Worm (Caenorhabditis elegans): ENCODE results near the gene F13A2.1.

The F13A2.1 gene

DNA sequence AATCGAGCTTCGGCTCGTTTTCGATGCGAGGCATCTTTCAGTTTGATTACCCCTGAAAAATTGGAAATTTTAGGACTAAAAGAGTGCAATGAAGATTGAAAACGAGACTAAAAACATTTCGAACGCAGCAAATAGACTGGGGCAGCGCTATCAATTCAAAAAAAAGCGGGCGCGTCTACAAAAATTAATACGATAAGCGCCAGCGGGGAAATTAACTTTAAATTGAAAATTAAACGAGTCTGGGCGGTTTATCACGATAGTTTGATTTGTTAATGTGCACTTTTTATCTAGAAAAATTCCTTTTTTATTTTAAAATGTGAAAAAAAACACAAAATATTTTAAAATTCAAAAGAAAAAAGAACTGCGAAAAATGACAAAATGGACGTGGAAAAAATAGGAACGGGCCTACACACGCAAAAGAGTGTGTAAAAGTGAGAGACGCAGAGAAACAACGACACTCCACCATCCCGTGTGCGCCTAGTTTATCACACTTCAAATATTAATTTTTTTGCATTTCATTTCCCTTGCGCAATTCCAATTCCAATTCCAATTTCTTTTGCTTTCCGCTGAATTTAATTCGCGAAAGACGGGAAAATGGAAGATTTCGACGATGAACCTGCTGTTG, 10.8 kb downstream of the F13A2.1 start, which contains the start of the genes gmpr-1 and fipp-1:
gmpr-1 (minus strand) TSS at position 75 of the 625 bp plus-strand sequence.
fipp-1 (plus strand) TSS at position 499 of the 625 bp plus-strand sequence.
- TF ChIP-seq him-1 (tag; optimal IDR thresholded peaks at IDR 0.05) (no peak), dao-5 (tag; optimal IDR thresholded peaks at IDR 0.05) (no peak), W03F9.2 (tag; optimal IDR thresholded peaks at IDR 0.05) (peak; percentile 6)

DNA sequence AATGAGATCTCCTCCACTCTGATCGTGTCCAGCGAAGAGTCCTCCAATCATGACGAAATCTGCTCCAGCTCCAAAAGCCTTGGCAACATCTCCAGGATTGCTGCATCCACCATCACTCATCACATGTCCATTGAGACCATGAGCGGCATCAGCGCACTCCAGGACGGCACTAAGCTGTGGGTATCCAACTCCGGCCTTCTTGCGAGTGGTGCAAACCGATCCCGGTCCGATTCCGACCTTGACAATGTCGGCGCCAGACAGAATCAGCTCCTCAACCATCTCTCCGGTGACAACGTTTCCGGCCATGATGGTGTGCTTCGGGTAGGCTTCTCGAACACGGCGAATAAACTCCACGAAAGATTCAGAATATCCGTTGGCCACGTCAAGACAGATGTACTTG, 11.7 kb downstream of the F13A2.1 start:
- no peak for TF ChIP-seq dao-5 (tag; optimal IDR thresholded peaks at IDR 0.05)
- no peak for TF ChIP-seq him-1 (tag; optimal IDR thresholded peaks at IDR 0.05)
- no peak for TF ChIP-seq W03F9.2 (tag; optimal IDR thresholded peaks at IDR 0.05)

DNA sequence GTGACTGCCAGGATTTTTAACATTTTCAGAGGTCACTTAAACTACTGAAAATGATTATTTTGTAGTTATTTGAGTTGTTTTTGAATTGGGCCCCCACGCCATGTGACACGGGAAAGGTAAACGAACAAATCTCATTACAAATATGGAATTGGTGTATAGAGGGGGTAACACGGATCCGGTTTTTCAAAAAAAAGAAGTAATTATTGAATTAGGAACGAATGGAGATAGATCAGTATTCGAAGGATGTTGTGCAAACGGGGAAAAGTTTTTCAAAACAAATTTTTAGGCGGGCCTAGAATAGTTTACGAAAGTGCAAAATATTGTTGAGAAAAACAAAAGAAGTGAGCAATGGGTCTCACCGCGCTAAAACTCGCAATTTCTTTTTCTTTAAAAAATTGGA, 15.8 kb downstream of the F13A2.1 start, which contains the start of gene F32D1.11:
F32D1.11 (minus strand) TSS at position 101 of the 400 bp plus-strand sequence.
- TF ChIP-seq dao-5 (tag; optimal IDR thresholded peaks at IDR 0.05), result no peak

DNA sequence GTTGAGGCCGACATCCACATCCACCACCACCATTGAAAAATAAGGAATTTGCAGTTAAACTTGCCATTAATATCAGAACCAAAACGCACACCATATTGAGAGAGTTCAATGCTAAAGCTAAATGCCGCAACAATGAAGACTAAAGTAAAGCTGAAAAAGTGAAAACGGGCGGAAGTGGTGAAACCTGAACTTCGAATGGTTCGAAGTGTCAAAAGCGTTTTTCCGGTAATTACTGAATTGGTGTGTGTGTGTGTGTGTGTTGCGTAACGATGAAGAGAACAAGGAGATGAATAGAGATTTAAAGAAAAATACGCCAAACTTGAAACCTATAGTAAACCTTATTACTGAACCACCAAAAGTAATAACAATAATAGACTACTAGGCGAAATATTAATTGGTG, 17.7 kb downstream of the F13A2.1 start, which contains the start of gene grl-13:
grl-13 (minus strand) TSS at position 101 of the 400 bp plus-strand sequence.
- no peak for TF ChIP-seq dao-5 (tag; optimal IDR thresholded peaks at IDR 0.05)
- TF ChIP-seq him-1 (tag; optimal IDR thresholded peaks at IDR 0.05), result no peak
- no peak for TF ChIP-seq W03F9.2 (tag; optimal IDR thresholded peaks at IDR 0.05)

DNA sequence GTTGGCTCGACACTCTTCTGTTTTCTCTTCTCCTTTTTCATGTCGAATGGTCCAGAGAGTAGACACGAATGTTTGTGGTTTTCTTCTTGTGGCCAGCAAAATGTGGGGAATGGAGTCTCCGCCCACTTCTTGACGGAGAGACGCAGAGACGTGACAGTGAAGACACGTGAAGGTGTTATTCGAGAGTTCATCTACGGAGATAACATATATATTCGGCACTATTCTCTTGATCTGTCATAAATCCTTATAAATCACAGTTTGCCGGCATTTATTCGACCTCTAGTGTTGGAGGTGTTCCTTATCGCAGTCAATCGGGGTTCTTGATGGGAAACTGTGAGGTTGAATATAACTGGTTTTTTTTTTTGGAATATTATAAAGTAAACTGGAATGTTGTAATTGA, 20.7 kb downstream of the F13A2.1 start, which contains the start of gene F32D1.3:
F32D1.3 (minus strand) TSS at position 65 of the 400 bp plus-strand sequence.
- TF ChIP-seq W03F9.2 (tag; optimal IDR thresholded peaks at IDR 0.05), result no peak
- TF ChIP-seq him-1 (tag; optimal IDR thresholded peaks at IDR 0.05), result no peak
- TF ChIP-seq dao-5 (tag; optimal IDR thresholded peaks at IDR 0.05), result no peak

DNA sequence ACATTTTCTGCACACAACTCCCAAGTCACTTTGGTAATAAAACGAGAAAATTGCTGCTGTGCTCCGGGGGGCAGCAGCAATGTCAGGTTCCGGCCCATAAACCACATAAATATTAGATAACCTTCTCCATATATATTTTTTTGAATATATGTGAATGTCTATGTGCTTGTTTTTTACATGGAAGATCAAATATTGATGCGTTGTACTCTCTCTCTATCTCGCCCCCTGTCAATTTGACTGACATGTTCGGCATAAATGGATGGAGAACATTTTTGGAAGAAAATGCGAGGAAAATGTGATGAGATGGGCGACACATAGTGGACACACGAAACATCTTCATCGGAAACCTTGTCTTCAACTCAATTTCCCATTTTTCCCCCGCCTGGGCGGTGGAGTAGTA, 22.2 kb downstream of the F13A2.1 start:
- TF ChIP-seq him-1 (tag; optimal IDR thresholded peaks at IDR 0.05) (no peak), W03F9.2 (tag; optimal IDR thresholded peaks at IDR 0.05) (no peak), dao-5 (tag; optimal IDR thresholded peaks at IDR 0.05) (no peak)

DNA sequence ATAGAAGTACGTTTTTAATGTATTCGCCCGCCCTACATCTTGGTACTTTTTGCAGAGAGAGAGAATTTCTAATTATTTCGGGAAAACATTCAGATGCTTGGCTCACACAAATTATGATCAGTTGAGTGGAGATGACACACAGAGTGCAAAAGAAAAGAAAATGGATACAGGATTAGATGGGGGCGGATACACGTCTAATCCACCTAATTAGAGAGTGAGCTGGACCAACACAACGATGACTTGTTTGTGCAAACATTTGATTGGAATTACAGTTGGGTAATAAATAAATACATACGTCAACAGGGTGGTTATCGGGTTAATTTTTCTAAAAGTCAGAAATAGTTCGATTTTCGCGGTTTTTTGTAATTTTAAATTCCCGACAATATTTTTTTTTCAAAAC, 23.1 kb downstream of the F13A2.1 start:
- TF ChIP-seq W03F9.2 (tag; optimal IDR thresholded peaks at IDR 0.05) (no peak), dao-5 (tag; optimal IDR thresholded peaks at IDR 0.05) (no peak), him-1 (tag; optimal IDR thresholded peaks at IDR 0.05) (no peak)

DNA sequence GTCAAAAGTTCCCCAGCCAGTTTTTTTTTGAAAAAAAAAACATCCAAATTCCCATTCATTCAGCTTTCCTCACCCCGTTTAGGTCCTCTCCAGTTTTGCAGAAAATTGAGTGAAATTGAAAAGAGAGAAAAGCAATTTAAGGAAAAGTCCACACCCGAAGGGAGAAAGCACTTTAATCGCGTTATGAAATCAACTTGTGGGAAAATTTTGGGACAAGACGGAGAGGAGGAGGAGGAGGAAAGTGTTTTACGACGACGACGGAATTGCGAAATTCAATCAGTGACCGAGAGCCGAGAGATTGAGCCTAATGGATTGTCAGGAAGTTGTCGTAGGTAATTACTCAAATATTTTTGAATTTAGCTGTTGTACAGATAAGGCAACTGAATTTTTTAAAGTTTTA, 24.8 kb downstream of the F13A2.1 start:
- TF ChIP-seq W03F9.2 (tag; optimal IDR thresholded peaks at IDR 0.05) (no peak), dao-5 (tag; optimal IDR thresholded peaks at IDR 0.05) (no peak), him-1 (tag; optimal IDR thresholded peaks at IDR 0.05) (no peak)

DNA sequence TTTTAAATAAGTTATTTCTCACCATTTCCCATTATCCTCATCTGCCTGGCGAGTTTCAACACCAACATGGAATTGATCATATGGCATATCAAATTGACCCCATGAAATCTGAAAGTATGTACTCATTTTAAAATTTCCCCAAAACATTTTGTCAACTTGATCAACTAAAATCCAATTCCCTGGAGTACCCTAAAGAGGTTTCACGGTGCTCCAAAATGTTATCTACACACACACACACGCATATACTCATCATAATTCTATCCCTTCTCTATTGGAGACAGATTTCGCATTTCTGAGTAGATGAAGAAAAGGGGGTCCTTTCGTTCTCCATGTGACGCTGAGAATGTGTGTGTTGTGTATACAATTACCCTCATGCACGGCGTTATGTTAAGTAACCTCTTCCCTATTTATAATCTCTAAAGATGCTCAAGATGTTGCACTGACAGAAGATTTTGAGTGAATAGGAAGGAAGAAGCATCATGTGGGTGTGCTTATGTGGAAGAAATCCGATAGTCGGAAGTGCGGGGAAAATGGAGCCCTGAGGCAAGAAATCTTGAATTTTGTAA, 26.1 kb downstream of the F13A2.1 start:
- TF ChIP-seq dao-5 (tag; optimal IDR thresholded peaks at IDR 0.05) (no peak), W03F9.2 (tag; optimal IDR thresholded peaks at IDR 0.05) (no peak), him-1 (tag; optimal IDR thresholded peaks at IDR 0.05) (no peak)

DNA sequence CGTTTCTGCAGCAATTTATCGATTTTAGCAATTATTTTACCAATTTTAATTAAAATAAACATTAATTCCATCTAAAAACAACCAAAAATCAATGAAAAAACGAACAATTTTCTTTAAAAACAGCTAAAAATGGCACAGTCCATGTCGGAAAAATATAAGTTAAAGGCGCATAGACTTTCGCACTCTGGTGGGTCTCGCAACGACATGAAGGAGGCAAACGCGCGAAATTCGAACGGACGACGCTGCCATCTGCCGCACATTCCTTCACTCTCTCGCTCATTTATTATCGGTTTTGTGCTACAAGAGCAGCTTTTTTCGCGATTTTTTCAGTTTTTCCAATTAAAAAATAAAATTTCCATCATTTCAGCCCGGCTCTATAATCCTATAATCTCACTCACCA, 35.4 kb downstream of the F13A2.1 start, which contains the start of gene mcm-7:
mcm-7 (plus strand) TSS at position 368 of the 400 bp plus-strand sequence.
- TF ChIP-seq him-1 (tag; optimal IDR thresholded peaks at IDR 0.05) (no peak), W03F9.2 (tag; optimal IDR thresholded peaks at IDR 0.05) (no peak), dao-5 (tag; optimal IDR thresholded peaks at IDR 0.05) (no peak)

DNA sequence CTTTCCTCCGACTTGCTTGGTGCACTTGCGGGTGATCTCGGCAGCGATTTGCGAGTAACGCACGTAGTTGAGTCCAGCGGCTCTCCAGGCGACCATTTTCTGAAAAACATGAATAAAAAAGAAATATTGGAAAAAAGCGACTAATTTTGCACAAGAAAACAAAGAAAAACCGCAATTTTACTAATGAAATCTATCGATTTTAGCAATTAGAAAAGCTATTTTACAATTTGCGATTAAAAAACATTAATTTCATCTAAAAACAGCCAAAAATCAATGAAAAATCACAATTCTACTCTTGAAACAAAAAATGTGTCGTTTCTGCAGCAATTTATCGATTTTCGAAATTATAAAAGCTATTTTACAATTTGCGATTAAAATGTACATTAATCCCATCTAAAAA, 35.9 kb downstream of the F13A2.1 start, which contains the start of gene hpo-18:
hpo-18 (minus strand) TSS at position 101 of the 400 bp plus-strand sequence.
- TF ChIP-seq W03F9.2 (tag; optimal IDR thresholded peaks at IDR 0.05) (no peak), him-1 (tag; optimal IDR thresholded peaks at IDR 0.05) (no peak), dao-5 (tag; optimal IDR thresholded peaks at IDR 0.05) (no peak)

DNA sequence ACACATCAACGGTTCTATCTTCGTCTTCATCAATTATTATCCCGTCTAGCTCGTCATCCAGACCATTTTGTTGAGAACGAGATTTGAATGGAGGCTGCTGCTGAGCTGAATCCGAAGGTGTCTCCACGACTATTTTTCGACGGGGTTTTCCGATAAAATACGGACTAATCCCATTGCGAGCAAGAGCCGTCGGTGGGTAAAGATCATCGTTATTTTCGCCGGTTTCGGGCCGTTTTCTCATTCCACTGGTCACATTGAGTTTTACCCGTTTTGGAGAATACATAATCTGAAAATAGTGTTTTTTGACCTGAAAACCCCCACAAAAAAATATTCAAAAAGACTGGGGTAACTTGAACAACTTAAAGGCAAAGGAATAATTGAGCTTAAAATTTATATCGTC, 36.5 kb downstream of the F13A2.1 start, which contains the start of gene figl-1:
figl-1 (minus strand) TSS at position 286 of the 400 bp plus-strand sequence.
- TF ChIP-seq him-1 (tag; optimal IDR thresholded peaks at IDR 0.05) (no peak), W03F9.2 (tag; optimal IDR thresholded peaks at IDR 0.05) (no peak), dao-5 (tag; optimal IDR thresholded peaks at IDR 0.05) (no peak)

DNA sequence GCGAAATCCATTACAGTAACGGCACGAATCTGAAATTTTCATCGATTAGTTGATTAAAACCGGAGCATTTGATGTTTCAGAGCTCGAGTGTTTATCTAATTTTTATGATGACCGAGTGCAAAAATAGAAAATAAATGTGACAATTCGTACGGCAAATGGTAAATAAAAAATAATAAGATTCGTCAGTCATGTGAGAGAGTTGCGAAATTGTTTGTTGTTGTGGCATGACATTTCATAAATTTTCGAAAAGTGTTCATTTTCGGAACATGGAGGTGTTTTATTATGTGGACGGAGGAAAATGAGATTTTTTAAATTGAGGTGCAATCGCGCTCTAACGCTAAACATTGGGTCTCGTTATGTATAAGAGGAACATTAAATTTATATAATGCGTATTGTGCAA, 40.5 kb downstream of the F13A2.1 start:
- TF ChIP-seq dao-5 (tag; optimal IDR thresholded peaks at IDR 0.05) (no peak), W03F9.2 (tag; optimal IDR thresholded peaks at IDR 0.05) (no peak), him-1 (tag; optimal IDR thresholded peaks at IDR 0.05) (no peak)

DNA sequence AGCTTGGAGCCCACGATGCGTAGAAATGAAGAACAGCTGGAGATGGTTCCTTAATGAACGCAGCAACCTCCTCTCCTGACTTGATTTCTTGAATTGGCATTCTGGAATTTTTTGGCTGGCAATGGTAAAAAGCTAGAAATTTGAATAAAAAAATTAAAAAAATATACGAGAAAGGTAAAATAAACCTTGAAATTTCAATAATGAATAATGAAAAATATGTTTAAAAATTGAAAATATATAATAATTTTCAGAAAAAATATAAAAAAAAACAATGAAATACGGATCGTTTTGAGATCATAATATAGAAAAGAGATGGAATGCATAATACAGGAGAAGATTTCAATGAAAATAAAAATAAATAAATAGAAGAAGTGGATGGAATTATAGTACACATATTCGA, 41.0 kb downstream of the F13A2.1 start, which contains the start of gene glrx-3:
glrx-3 (minus strand) TSS at position 101 of the 400 bp plus-strand sequence.
- TF ChIP-seq him-1 (tag; optimal IDR thresholded peaks at IDR 0.05) (no peak), W03F9.2 (tag; optimal IDR thresholded peaks at IDR 0.05) (no peak), dao-5 (tag; optimal IDR thresholded peaks at IDR 0.05) (no peak)
